Worm (Caenorhabditis elegans) whole organism, L1 larva: ENCODE data around the gene slc-17.1.

Experiments used
- C34B4.2 ChIP-seq: sonication (generic microtip); optimal IDR thresholded peaks from 2 replicates; lab custom pipeline; 2017; ENCODE audit warnings: mild to moderate bottlenecking, missing genetic modification characterization, missing compliant biosample characterization
- Y116A8C.19 ChIP-seq: sonication (generic microtip); optimal IDR thresholded peaks from 2 replicates; lab custom pipeline; 2016; ENCODE audit warnings: missing compliant biosample characterization, missing genetic modification characterization, borderline replicate concordance
- aha-1 ChIP-seq: fragments of 150-350 bp; optimal IDR thresholded peaks from 2 replicates; lab custom pipeline; 2014; ENCODE audit warnings: missing biosample characterization, missing genetic modification characterization
- alr-1 ChIP-seq: fragments of 200-800 bp; sonication (Bioruptor generic); optimal IDR thresholded peaks from 2 replicates; lab custom pipeline; 2018; ENCODE audit warnings: borderline replicate concordance, mild to moderate bottlenecking, missing genetic modification characterization, missing compliant biosample characterization
- aly-2 ChIP-seq: fragments of 150-350 bp; optimal IDR thresholded peaks from 2 replicates; lab custom pipeline; 2014; ENCODE audit warnings: missing biosample characterization, missing genetic modification characterization
- ama-1 ChIP-seq: fragments of 150-350 bp; optimal IDR thresholded peaks from 2 replicates; lab custom pipeline; 2014
- blmp-1 ChIP-seq: fragments of 150-350 bp; optimal IDR thresholded peaks from 2 replicates; lab custom pipeline; 2014; ENCODE audit warnings: missing biosample characterization, missing genetic modification characterization
- ceh-8 ChIP-seq: fragments of 200-800 bp; sonication (Bioruptor generic); optimal IDR thresholded peaks from 2 replicates; lab custom pipeline; 2018; ENCODE audit warnings: mild to moderate bottlenecking, missing genetic modification characterization, moderate library complexity, missing compliant biosample characterization
- ceh-82 ChIP-seq, 3 experiments: fragments of 150-350 bp in 1 of 3; sonication (generic microtip) in 2 of 3; optimal IDR thresholded peaks; 2 replicates each; lab custom pipeline; 2014 to 2017; ENCODE audit warnings: missing biosample characterization in 3 of 3, missing genetic modification characterization in 3 of 3
- ceh-90 ChIP-seq: sonication (generic microtip); optimal IDR thresholded peaks from 2 replicates; lab custom pipeline; 2016; ENCODE audit warnings: missing genetic modification characterization, missing compliant biosample characterization
- ces-1 ChIP-seq: fragments of 150-350 bp; optimal IDR thresholded peaks from 2 replicates; lab custom pipeline; 2014; ENCODE audit warnings: missing biosample characterization, missing genetic modification reagents, missing genetic modification characterization
- dsc-1 ChIP-seq: sonication (generic microtip); optimal IDR thresholded peaks from 2 replicates; lab custom pipeline; 2016; ENCODE audit warnings: mild to moderate bottlenecking, missing genetic modification characterization, missing compliant biosample characterization
- efl-3 ChIP-seq: fragments of 200-800 bp; sonication (Bioruptor generic); optimal IDR thresholded peaks from 2 replicates; lab custom pipeline; 2018; ENCODE audit warnings: mild to moderate bottlenecking, missing genetic modification characterization, missing compliant biosample characterization
- egl-27 ChIP-seq, 2 experiments: fragments of 150-350 bp in 1 of 2; sonication (generic microtip); optimal IDR thresholded peaks; 3 replicates each; lab custom pipeline; 2017 to 2018; ENCODE audit warnings: missing biosample characterization in 2 of 2, missing genetic modification characterization in 2 of 2, missing genetic modification reagents in 2 of 2
- elt-2 ChIP-seq: sonication (generic microtip); optimal IDR thresholded peaks from 2 replicates; lab custom pipeline; 2016; ENCODE audit warnings: missing genetic modification characterization, mild to moderate bottlenecking, inconsistent platforms, missing compliant biosample characterization, missing genetic modification reagents
- elt-3 ChIP-seq, 6 experiments: fragments of 150-350 bp in 1 of 6; sonication (generic microtip); optimal IDR thresholded peaks; 2 replicates each; lab custom pipeline; 2017 to 2018; ENCODE audit warnings: missing biosample characterization in 6 of 6, missing genetic modification characterization in 6 of 6, inconsistent platforms in 1 of 6
- fkh-4 ChIP-seq: sonication (generic microtip); optimal IDR thresholded peaks from 2 replicates; lab custom pipeline; 2016; ENCODE audit warnings: missing compliant biosample characterization, missing genetic modification characterization, borderline replicate concordance
- fkh-8 ChIP-seq: sonication (generic microtip); optimal IDR thresholded peaks from 2 replicates; lab custom pipeline; 2016; ENCODE audit warnings: mild to moderate bottlenecking, missing genetic modification characterization, missing compliant biosample characterization
- fos-1 ChIP-seq: fragments of 150-350 bp; optimal IDR thresholded peaks from 2 replicates; lab custom pipeline; 2014; ENCODE audit warnings: missing biosample characterization, missing genetic modification characterization
- grh-1 ChIP-seq: fragments of 200-800 bp; sonication (Bioruptor generic); IDR thresholded peaks from 2 replicates; pipeline ENCODE4 v1.3.6; 2022; ENCODE audit warnings: missing genetic modification reagents, missing genetic modification characterization, missing compliant biosample characterization
- isw-1 ChIP-seq: fragments of 200-800 bp; sonication (Bioruptor generic); IDR thresholded peaks from 2 replicates; pipeline ENCODE4 v1.3.6; 2022; ENCODE audit warnings: missing genetic modification characterization, missing compliant biosample characterization
- lin-13 ChIP-seq: fragments of 150-350 bp; optimal IDR thresholded peaks from 2 replicates; lab custom pipeline; 2014; ENCODE audit warnings: missing biosample characterization, missing genetic modification reagents, missing genetic modification characterization
- lin-14 ChIP-seq: fragments of 200-800 bp; sonication (Bioruptor generic); optimal IDR thresholded peaks from 2 replicates; lab custom pipeline; 2018; ENCODE audit warnings: mild to moderate bottlenecking, missing genetic modification characterization, moderate library complexity, missing compliant biosample characterization
- lin-15B ChIP-seq: fragments of 150-350 bp; sonication (generic microtip); optimal IDR thresholded peaks from 3 replicates; lab custom pipeline; 2014; ENCODE audit warnings: missing biosample characterization, missing genetic modification characterization
- lin-39 ChIP-seq: fragments of 150-350 bp; optimal IDR thresholded peaks from 2 replicates; lab custom pipeline; 2014; ENCODE audit warnings: missing biosample characterization, missing genetic modification reagents, missing genetic modification characterization
- lsy-2 ChIP-seq, 2 experiments: fragments of 150-350 bp; optimal IDR thresholded peaks; 2 replicates each; lab custom pipeline; 2014; ENCODE audit warnings: missing biosample characterization in 2 of 2, missing genetic modification characterization in 2 of 2
- mab-9 ChIP-seq: fragments of 200-800 bp; sonication (Bioruptor generic); IDR thresholded peaks from 2 replicates; pipeline ENCODE4 v1.3.6; 2022; ENCODE audit warnings: missing genetic modification reagents, missing genetic modification characterization, missing compliant biosample characterization
- mep-1 ChIP-seq: fragments of 150-350 bp; optimal IDR thresholded peaks from 2 replicates; lab custom pipeline; 2014; ENCODE audit warnings: missing biosample characterization, missing genetic modification characterization
- nhr-12 ChIP-seq: sonication (generic microtip); optimal IDR thresholded peaks from 2 replicates; lab custom pipeline; 2017; ENCODE audit warnings: missing biosample characterization, missing genetic modification characterization
- nhr-19 ChIP-seq: fragments of 200-800 bp; sonication (Bioruptor generic); conservative IDR thresholded peaks from 2 replicates; pipeline ENCODE4 v1.3.6; 2022; ENCODE audit warnings: missing genetic modification characterization, missing compliant biosample characterization
- nhr-237 ChIP-seq: fragments of 150-350 bp; optimal IDR thresholded peaks from 2 replicates; lab custom pipeline; 2014; ENCODE audit warnings: missing biosample characterization, missing genetic modification characterization
- nhr-28 ChIP-seq: fragments of 150-350 bp; optimal IDR thresholded peaks from 2 replicates; lab custom pipeline; 2014; ENCODE audit warnings: missing biosample characterization, missing genetic modification characterization
- nhr-47 ChIP-seq: sonication (generic microtip); optimal IDR thresholded peaks from 2 replicates; lab custom pipeline; 2016; ENCODE audit warnings: mild to moderate bottlenecking, missing genetic modification characterization, moderate library complexity, missing compliant biosample characterization
- nhr-71 ChIP-seq: sonication (generic microtip); optimal IDR thresholded peaks from 2 replicates; lab custom pipeline; 2016; ENCODE audit warnings: mild to moderate bottlenecking, missing genetic modification characterization, moderate library complexity, missing compliant biosample characterization
- nhr-76 ChIP-seq: sonication (generic microtip); optimal IDR thresholded peaks from 2 replicates; lab custom pipeline; 2017; ENCODE audit warnings: missing biosample characterization, missing genetic modification characterization
- nhr-77 ChIP-seq: fragments of 150-350 bp; optimal IDR thresholded peaks from 2 replicates; lab custom pipeline; 2014; ENCODE audit warnings: missing biosample characterization, missing genetic modification characterization
- nhr-85 ChIP-seq: sonication (generic microtip); peaks from one replicate; lab custom pipeline; 2016; ENCODE audit warnings: missing genetic modification characterization, inconsistent platforms, missing compliant biosample characterization
- pax-3 ChIP-seq: fragments of 200-800 bp; sonication (Bioruptor generic); optimal IDR thresholded peaks from 2 replicates; lab custom pipeline; 2018; ENCODE audit warnings: mild to moderate bottlenecking, missing genetic modification characterization, moderate library complexity, missing compliant biosample characterization
- pqm-1 ChIP-seq: sonication (generic microtip); optimal IDR thresholded peaks from 3 replicates; lab custom pipeline; 2017; ENCODE audit warnings: missing biosample characterization, missing genetic modification characterization
- rnt-1 ChIP-seq: sonication (generic microtip); optimal IDR thresholded peaks from 2 replicates; lab custom pipeline; 2016; ENCODE audit warnings: mild to moderate bottlenecking, missing genetic modification characterization, moderate library complexity, missing compliant biosample characterization
- skn-1 ChIP-seq: fragments of 150-350 bp; optimal IDR thresholded peaks from 2 replicates; lab custom pipeline; 2014; ENCODE audit warnings: missing biosample characterization, missing genetic modification characterization
- sptf-1 ChIP-seq: fragments of 150-350 bp; optimal IDR thresholded peaks from 2 replicates; lab custom pipeline; 2014; ENCODE audit warnings: missing biosample characterization, missing genetic modification characterization
- swsn-7 ChIP-seq: sonication (generic microtip); optimal IDR thresholded peaks from 2 replicates; lab custom pipeline; 2016; ENCODE audit warnings: missing genetic modification characterization, missing compliant biosample characterization
- tlp-1 ChIP-seq: fragments of 150-350 bp; optimal IDR thresholded peaks from 2 replicates; lab custom pipeline; 2014; ENCODE audit warnings: missing biosample characterization, missing genetic modification characterization
- unc-130 ChIP-seq: fragments of 150-350 bp; optimal IDR thresholded peaks from 2 replicates; lab custom pipeline; 2017; ENCODE audit warnings: missing biosample characterization, missing genetic modification characterization, inconsistent platforms
- unc-30 ChIP-seq: sonication (generic microtip); optimal IDR thresholded peaks from 2 replicates; lab custom pipeline; 2017; ENCODE audit warnings: missing biosample characterization, missing genetic modification characterization
- unc-86 ChIP-seq: sonication (generic microtip); optimal IDR thresholded peaks from 2 replicates; lab custom pipeline; 2016; ENCODE audit warnings: missing genetic modification characterization, missing compliant biosample characterization
- unc-98 ChIP-seq: fragments of 200-800 bp; sonication (Bioruptor generic); IDR thresholded peaks from 2 replicates; pipeline ENCODE4 v1.3.6; 2022; ENCODE audit warnings: missing genetic modification characterization, missing compliant biosample characterization
- vab-15 ChIP-seq: sonication (generic microtip); optimal IDR thresholded peaks from 2 replicates; lab custom pipeline; 2017; ENCODE audit warnings: missing genotype, mild to moderate bottlenecking, missing genetic modification characterization, missing compliant biosample characterization
- xbp-1 ChIP-seq: sonication (generic microtip); optimal IDR thresholded peaks from 2 replicates; lab custom pipeline; 2016; ENCODE audit warnings: missing genetic modification characterization, missing compliant biosample characterization
- zag-1 ChIP-seq: fragments of 150-350 bp; optimal IDR thresholded peaks from 2 replicates; lab custom pipeline; 2014; ENCODE audit warnings: missing biosample characterization, missing genetic modification characterization
- ztf-11 ChIP-seq, 2 experiments: sonication (generic microtip); optimal IDR thresholded peaks; 2 replicates each; lab custom pipeline; 2016 to 2017; ENCODE audit warnings: missing genetic modification characterization in 2 of 2, missing biosample characterization in 1 of 2, missing compliant biosample characterization in 1 of 2
- ztf-4 ChIP-seq: fragments of 150-350 bp; optimal IDR thresholded peaks from 2 replicates; lab custom pipeline; 2014; ENCODE audit warnings: missing biosample characterization, missing genetic modification characterization

Gene slc-17.1

ce11 chrX:17505547-17506181, 41.0 kb upstream of the slc-17.1 start (continued):
- peak in 1 of 6 experiments; percentile 48 for TF ChIP-seq elt-3 (tag; optimal IDR thresholded peaks at IDR 0.05; lab: Kevin White, UChicago)
- TF ChIP-seq dsc-1 (tag; lab: Kevin White, UChicago): peak; percentile 87
- TF ChIP-seq ceh-82 (tag; optimal IDR thresholded peaks at IDR 0.05; lab: Kevin White, UChicago): peak; percentile 73 to 76 (median 74)
- TF ChIP-seq nhr-85 (tag; lab: Kevin White, UChicago): peak; percentile 98
- TF ChIP-seq fos-1: peak; percentile 79
- TF ChIP-seq swsn-7 (tag; lab: Kevin White, UChicago): peak; percentile 94
- peak; percentile 63 for TF ChIP-seq isw-1
- TF ChIP-seq unc-86 (tag; lab: Kevin White, UChicago): peak; percentile 93
- no peak for TF ChIP-seq nhr-12 (tag; lab: Kevin White, UChicago)
- TF ChIP-seq fkh-4 (tag; lab: Kevin White, UChicago): peak; percentile 37
- peak; percentile 95 to 96 for TF ChIP-seq egl-27 (tag; optimal IDR thresholded peaks at IDR 0.05; lab: Kevin White, UChicago)
- no peak for TF ChIP-seq aha-1 (tag; lab: Kevin White, UChicago)
- TF ChIP-seq grh-1 (GFP tag; lab: Robert Waterston, UW): peak; percentile 72
- TF ChIP-seq nhr-237: peak; percentile 88
- TF ChIP-seq nhr-19: peak; percentile 93
- peak; percentile 38 for TF ChIP-seq unc-130 (tag; lab: Kevin White, UChicago)
- peak; percentile 74 for TF ChIP-seq skn-1 (tag; lab: Kevin White, UChicago)
- TF ChIP-seq mab-9: 0 out of 2 replicates have a peak, but pooled peaks have one; percentile 16
- no peak for TF ChIP-seq lin-15B (tag; lab: Kevin White, UChicago)
- TF ChIP-seq nhr-47 (tag; lab: Kevin White, UChicago): peak; percentile 92
- TF ChIP-seq mep-1 (tag; lab: Kevin White, UChicago): peak; percentile 89
- peak; percentile 79 for TF ChIP-seq ztf-4
- peak; percentile 84 for TF ChIP-seq xbp-1 (tag; lab: Kevin White, UChicago)
- TF ChIP-seq tlp-1 (tag; lab: Kevin White, UChicago): no peak
- no peak for TF ChIP-seq sptf-1 (tag; lab: Kevin White, UChicago)
- TF ChIP-seq zag-1 (tag; lab: Kevin White, UChicago): peak; percentile 59
- peak; percentile 99 for TF ChIP-seq nhr-71 (tag; lab: Kevin White, UChicago)
- TF ChIP-seq nhr-28 (tag; lab: Kevin White, UChicago): peak; percentile 1
- no peak for TF ChIP-seq C34B4.2 (tag; lab: Kevin White, UChicago)
- TF ChIP-seq Y116A8C.19 (tag; lab: Kevin White, UChicago): no peak
- peak; percentile 56; the same call in 1 of the 2 replicates for TF ChIP-seq unc-98
- TF ChIP-seq lsy-2 (tag; optimal IDR thresholded peaks at IDR 0.05; lab: Kevin White, UChicago): peak; percentile 79 to 84
- peak; percentile 95 for TF ChIP-seq nhr-77 (tag; lab: Kevin White, UChicago)
- TF ChIP-seq pqm-1: no peak
- peak; percentile 43 for TF ChIP-seq blmp-1 (tag; lab: Kevin White, UChicago)
- TF ChIP-seq fkh-8 (tag; lab: Kevin White, UChicago): peak; percentile 70
- no peak for TF ChIP-seq ces-1
- peak; percentile 100 for TF ChIP-seq lin-14 (GFP tag; lab: Kevin White, UChicago)
- TF ChIP-seq lin-13 (GFP tag; lab: Kevin White, UChicago): peak; percentile 60
- no peak for TF ChIP-seq ama-1 (lab: Kevin White, UChicago)
- no peak for TF ChIP-seq efl-3 (GFP tag; lab: Kevin White, UChicago)
- peak; percentile 49 for TF ChIP-seq pax-3 (tag; lab: Kevin White, UChicago)
- TF ChIP-seq vab-15 (tag; lab: Kevin White, UChicago): peak; percentile 25
- TF ChIP-seq rnt-1 (tag; lab: Kevin White, UChicago): peak; percentile 91
- TF ChIP-seq nhr-76 (tag; lab: Kevin White, UChicago): no peak
- no peak for TF ChIP-seq alr-1 (tag; lab: Kevin White, UChicago)
- TF ChIP-seq elt-2 (tag; lab: Kevin White, UChicago): peak; percentile 77
- no peak for TF ChIP-seq ztf-11 (tag; optimal IDR thresholded peaks at IDR 0.05; lab: Kevin White, UChicago)
- TF ChIP-seq ceh-8 (GFP tag; lab: Kevin White, UChicago): peak; percentile 40
- TF ChIP-seq lin-39 (tag; lab: Kevin White, UChicago): peak; percentile 67
- TF ChIP-seq unc-30 (tag; lab: Kevin White, UChicago): no peak
- no peak for TF ChIP-seq ceh-90 (tag; lab: Kevin White, UChicago)
- TF ChIP-seq aly-2: no peak
